Worm (Caenorhabditis elegans) whole organism, L1 larva: ENCODE data around the gene W06D11.1.

Source experiments
- C04F5.9 ChIP-seq: sonication (generic microtip); optimal IDR thresholded peaks from 2 replicates; lab custom pipeline; 2016; ENCODE audit warnings: missing genetic modification characterization, missing compliant biosample characterization
- F16B12.6 ChIP-seq: fragments of 150-350 bp; optimal IDR thresholded peaks from 2 replicates; lab custom pipeline; 2014; ENCODE audit warnings: missing biosample characterization, missing genetic modification characterization
- Y116A8C.19 ChIP-seq: sonication (generic microtip); optimal IDR thresholded peaks from 2 replicates; lab custom pipeline; 2016; ENCODE audit warnings: missing compliant biosample characterization, missing genetic modification characterization, borderline replicate concordance
- aha-1 ChIP-seq: fragments of 150-350 bp; optimal IDR thresholded peaks from 2 replicates; lab custom pipeline; 2014; ENCODE audit warnings: missing biosample characterization, missing genetic modification characterization
- alr-1 ChIP-seq: fragments of 200-800 bp; sonication (Bioruptor generic); optimal IDR thresholded peaks from 2 replicates; lab custom pipeline; 2018; ENCODE audit warnings: borderline replicate concordance, mild to moderate bottlenecking, missing genetic modification characterization, missing compliant biosample characterization
- ama-1 ChIP-seq: fragments of 150-350 bp; optimal IDR thresholded peaks from 2 replicates; lab custom pipeline; 2014
- ceh-82 ChIP-seq, 3 experiments: fragments of 150-350 bp in 1 of 3; sonication (generic microtip) in 2 of 3; optimal IDR thresholded peaks; 2 replicates each; lab custom pipeline; 2014 to 2017; ENCODE audit warnings: missing biosample characterization in 3 of 3, missing genetic modification characterization in 3 of 3
- ceh-88 ChIP-seq: fragments of 200-800 bp; sonication (Bioruptor generic); IDR thresholded peaks from 2 replicates; pipeline ENCODE4 v1.3.6; 2022; ENCODE audit warnings: missing genetic modification characterization, missing compliant biosample characterization
- dsc-1 ChIP-seq: sonication (generic microtip); optimal IDR thresholded peaks from 2 replicates; lab custom pipeline; 2016; ENCODE audit warnings: mild to moderate bottlenecking, missing genetic modification characterization, missing compliant biosample characterization
- egl-27 ChIP-seq, 2 experiments: fragments of 150-350 bp in 1 of 2; sonication (generic microtip); optimal IDR thresholded peaks; 3 replicates each; lab custom pipeline; 2017 to 2018; ENCODE audit warnings: missing biosample characterization in 2 of 2, missing genetic modification characterization in 2 of 2, missing genetic modification reagents in 2 of 2
- fkh-8 ChIP-seq: sonication (generic microtip); optimal IDR thresholded peaks from 2 replicates; lab custom pipeline; 2016; ENCODE audit warnings: mild to moderate bottlenecking, missing genetic modification characterization, missing compliant biosample characterization
- fos-1 ChIP-seq: fragments of 150-350 bp; optimal IDR thresholded peaks from 2 replicates; lab custom pipeline; 2014; ENCODE audit warnings: missing biosample characterization, missing genetic modification characterization
- hlh-17 ChIP-seq: fragments of 200-800 bp; sonication (Bioruptor generic); optimal IDR thresholded peaks from 2 replicates; lab custom pipeline; 2018; ENCODE audit warnings: missing genetic modification characterization, mild to moderate bottlenecking, missing compliant biosample characterization, moderate library complexity, borderline replicate concordance
- hlh-4 ChIP-seq: sonication (generic microtip); optimal IDR thresholded peaks from 2 replicates; lab custom pipeline; 2016; ENCODE audit warnings: mild to moderate bottlenecking, missing genetic modification characterization, missing compliant biosample characterization
- hpl-2 ChIP-seq: fragments of 150-350 bp; optimal IDR thresholded peaks from 2 replicates; lab custom pipeline; 2014; ENCODE audit warnings: missing biosample characterization, missing genetic modification reagents, missing genetic modification characterization
- irx-1 ChIP-seq: sonication (generic microtip); optimal IDR thresholded peaks from 2 replicates; lab custom pipeline; 2016; ENCODE audit warnings: missing genetic modification characterization, missing compliant biosample characterization
- jun-1 ChIP-seq: fragments of 150-350 bp; optimal IDR thresholded peaks from 2 replicates; lab custom pipeline; 2014; ENCODE audit warnings: missing biosample characterization, missing genetic modification reagents, missing genetic modification characterization
- lin-14 ChIP-seq: fragments of 200-800 bp; sonication (Bioruptor generic); optimal IDR thresholded peaks from 2 replicates; lab custom pipeline; 2018; ENCODE audit warnings: mild to moderate bottlenecking, missing genetic modification characterization, moderate library complexity, missing compliant biosample characterization
- lin-15B ChIP-seq: fragments of 150-350 bp; sonication (generic microtip); optimal IDR thresholded peaks from 3 replicates; lab custom pipeline; 2014; ENCODE audit warnings: missing biosample characterization, missing genetic modification characterization
- lin-39 ChIP-seq: fragments of 150-350 bp; optimal IDR thresholded peaks from 2 replicates; lab custom pipeline; 2014; ENCODE audit warnings: missing biosample characterization, missing genetic modification reagents, missing genetic modification characterization
- mdl-1 ChIP-seq, 2 experiments: fragments of 150-350 bp; optimal IDR thresholded peaks; 2 replicates each; lab custom pipeline; 2014 to 2017; ENCODE audit warnings: missing biosample characterization in 2 of 2, missing genetic modification characterization in 2 of 2, inconsistent platforms in 1 of 2
- mep-1 ChIP-seq: fragments of 150-350 bp; optimal IDR thresholded peaks from 2 replicates; lab custom pipeline; 2014; ENCODE audit warnings: missing biosample characterization, missing genetic modification characterization
- nhr-12 ChIP-seq: sonication (generic microtip); optimal IDR thresholded peaks from 2 replicates; lab custom pipeline; 2017; ENCODE audit warnings: missing biosample characterization, missing genetic modification characterization
- nhr-19 ChIP-seq: fragments of 200-800 bp; sonication (Bioruptor generic); conservative IDR thresholded peaks from 2 replicates; pipeline ENCODE4 v1.3.6; 2022; ENCODE audit warnings: missing genetic modification characterization, missing compliant biosample characterization
- nhr-237 ChIP-seq: fragments of 150-350 bp; optimal IDR thresholded peaks from 2 replicates; lab custom pipeline; 2014; ENCODE audit warnings: missing biosample characterization, missing genetic modification characterization
- nhr-71 ChIP-seq: sonication (generic microtip); optimal IDR thresholded peaks from 2 replicates; lab custom pipeline; 2016; ENCODE audit warnings: mild to moderate bottlenecking, missing genetic modification characterization, moderate library complexity, missing compliant biosample characterization
- nhr-77 ChIP-seq: fragments of 150-350 bp; optimal IDR thresholded peaks from 2 replicates; lab custom pipeline; 2014; ENCODE audit warnings: missing biosample characterization, missing genetic modification characterization
- nhr-84 ChIP-seq: sonication (generic microtip); optimal IDR thresholded peaks from 2 replicates; lab custom pipeline; 2017; ENCODE audit warnings: missing biosample characterization, missing genetic modification characterization
- pag-3 ChIP-seq: sonication (generic microtip); optimal IDR thresholded peaks from 2 replicates; lab custom pipeline; 2017; ENCODE audit warnings: missing genetic modification characterization, mild to moderate bottlenecking, missing compliant biosample characterization, antibody characterized with exemption, borderline replicate concordance; ENCODE audit not compliant: insufficient read depth
- rnt-1 ChIP-seq: sonication (generic microtip); optimal IDR thresholded peaks from 2 replicates; lab custom pipeline; 2016; ENCODE audit warnings: mild to moderate bottlenecking, missing genetic modification characterization, moderate library complexity, missing compliant biosample characterization
- skn-1 ChIP-seq: fragments of 150-350 bp; optimal IDR thresholded peaks from 2 replicates; lab custom pipeline; 2014; ENCODE audit warnings: missing biosample characterization, missing genetic modification characterization
- snu-23 ChIP-seq: sonication (generic microtip); optimal IDR thresholded peaks from 2 replicates; lab custom pipeline; 2016; ENCODE audit warnings: missing genetic modification characterization, missing compliant biosample characterization
- swsn-7 ChIP-seq: sonication (generic microtip); optimal IDR thresholded peaks from 2 replicates; lab custom pipeline; 2016; ENCODE audit warnings: missing genetic modification characterization, missing compliant biosample characterization
- unc-130 ChIP-seq: fragments of 150-350 bp; optimal IDR thresholded peaks from 2 replicates; lab custom pipeline; 2017; ENCODE audit warnings: missing biosample characterization, missing genetic modification characterization, inconsistent platforms
- unc-62 ChIP-seq: fragments of 150-350 bp; optimal IDR thresholded peaks from 2 replicates; lab custom pipeline; 2014; ENCODE audit warnings: missing biosample characterization, missing genetic modification reagents, missing genetic modification characterization
- unc-86 ChIP-seq: sonication (generic microtip); optimal IDR thresholded peaks from 2 replicates; lab custom pipeline; 2016; ENCODE audit warnings: missing genetic modification characterization, missing compliant biosample characterization
- unc-98 ChIP-seq: fragments of 200-800 bp; sonication (Bioruptor generic); IDR thresholded peaks from 2 replicates; pipeline ENCODE4 v1.3.6; 2022; ENCODE audit warnings: missing genetic modification characterization, missing compliant biosample characterization
- vab-15 ChIP-seq: sonication (generic microtip); optimal IDR thresholded peaks from 2 replicates; lab custom pipeline; 2017; ENCODE audit warnings: missing genotype, mild to moderate bottlenecking, missing genetic modification characterization, missing compliant biosample characterization
- xbp-1 ChIP-seq: sonication (generic microtip); optimal IDR thresholded peaks from 2 replicates; lab custom pipeline; 2016; ENCODE audit warnings: missing genetic modification characterization, missing compliant biosample characterization
- zip-4 ChIP-seq: fragments of 200-800 bp; sonication (Bioruptor generic); optimal IDR thresholded peaks from 2 replicates; lab custom pipeline; 2018; ENCODE audit warnings: mild to moderate bottlenecking, missing genetic modification characterization, moderate library complexity, missing compliant biosample characterization
- ztf-4 ChIP-seq: fragments of 150-350 bp; optimal IDR thresholded peaks from 2 replicates; lab custom pipeline; 2014; ENCODE audit warnings: missing biosample characterization, missing genetic modification characterization

The W06D11.1 gene

DNA sequence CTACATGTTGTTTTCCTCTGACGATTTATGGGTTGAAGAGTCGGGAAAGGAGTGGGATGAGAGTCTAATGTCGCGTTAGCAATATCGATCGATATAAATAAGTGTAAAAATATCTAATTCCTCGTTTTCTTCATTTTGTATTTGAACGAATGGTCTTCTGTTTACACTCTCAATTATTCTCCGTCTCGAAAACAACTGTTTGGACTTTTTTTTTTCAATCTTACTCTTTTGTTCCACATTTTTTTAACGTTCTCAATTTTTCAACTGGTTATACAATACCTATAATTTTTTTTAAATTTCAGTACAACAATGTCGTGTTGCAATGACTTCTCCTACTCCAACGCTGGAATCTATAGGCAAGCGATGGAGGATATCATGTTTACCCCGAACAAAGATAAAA is 27.0 kb downstream of the W06D11.1 start, which contains the start of gene F17A2.13:
Gene F17A2.13, plus strand, starts transcription at position 301 of the 400 bp plus-strand sequence.
- TF ChIP-seq zip-4 (GFP tag; lab: Kevin White, UChicago) (no peak), Y116A8C.19 (tag; lab: Kevin White, UChicago) (no peak), fos-1 (tag; lab: Kevin White, UChicago) (no peak), nhr-237 (tag; lab: Kevin White, UChicago) (no peak), lin-15B (no peak), hpl-2 (GFP tag; lab: Kevin White, UChicago) (no peak), skn-1 (no peak), unc-98 (no peak), ama-1 (lab: Kevin White, UChicago) (no peak)

DNA sequence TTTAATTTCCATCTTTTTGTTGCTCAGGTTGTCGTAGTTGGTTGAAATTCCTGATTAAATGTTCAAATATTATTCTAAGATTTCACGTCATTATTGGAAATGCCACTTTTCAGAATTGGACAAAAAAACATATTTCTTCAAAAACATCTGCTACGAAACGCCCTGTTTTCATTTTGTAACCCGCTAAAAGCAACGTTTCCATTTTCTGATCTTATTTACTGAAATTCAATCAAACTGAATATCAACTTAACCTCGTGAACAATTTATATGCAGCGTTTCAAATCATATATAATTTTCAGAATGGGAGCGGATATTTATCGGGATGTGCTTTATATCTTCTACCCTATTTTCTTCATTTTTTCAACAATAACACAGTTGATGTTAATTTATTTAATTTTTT is 29.1 kb downstream of the W06D11.1 start, which contains the start of gene srd-40:
Gene srd-40, plus strand, starts transcription at position 301 of the 400 bp plus-strand sequence.
- TF ChIP-seq fkh-8 (peak; percentile 44), aha-1 (tag; lab: Kevin White, UChicago) (no peak), hlh-4 (tag; lab: Kevin White, UChicago) (peak; percentile 19)

DNA sequence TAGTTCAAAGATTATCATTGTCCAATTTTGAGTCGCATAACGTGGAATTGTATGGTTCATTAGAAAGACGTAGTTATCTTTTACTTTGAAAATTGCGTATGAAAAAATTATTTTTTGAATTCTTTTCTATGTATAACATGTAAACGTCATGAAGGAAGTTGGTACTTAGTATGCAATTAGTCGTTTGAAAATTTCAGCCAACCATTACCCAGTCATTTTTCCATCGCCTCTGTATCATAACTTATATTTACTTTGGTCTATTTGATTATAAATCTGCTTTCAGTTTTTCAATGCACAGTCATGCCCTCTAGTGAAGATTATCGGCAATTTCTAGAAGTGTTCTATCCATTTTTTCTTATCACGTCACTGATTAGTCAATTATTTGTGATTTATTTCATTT is 32.1 kb downstream of the W06D11.1 start, which contains the start of gene srd-41:
Gene srd-41, plus strand, starts transcription at position 301 of the 400 bp plus-strand sequence.
- TF ChIP-seq dsc-1 (tag; lab: Kevin White, UChicago), result no peak
- TF ChIP-seq snu-23 (GFP tag; lab: Kevin White, UChicago), result no peak
- TF ChIP-seq egl-27 (tag; optimal IDR thresholded peaks at IDR 0.05; lab: Kevin White, UChicago), result no peak
- TF ChIP-seq jun-1 (tag; lab: Kevin White, UChicago), result no peak
- no peak for TF ChIP-seq lin-14 (GFP tag; lab: Kevin White, UChicago)
- TF ChIP-seq unc-62, result no peak
- TF ChIP-seq C04F5.9 (tag; lab: Kevin White, UChicago), result no peak
- no peak for TF ChIP-seq ceh-82 (tag; optimal IDR thresholded peaks at IDR 0.05; lab: Kevin White, UChicago)
- TF ChIP-seq hlh-17 (GFP tag; lab: Kevin White, UChicago), result no peak
- TF ChIP-seq lin-39, result no peak
- TF ChIP-seq nhr-84 (tag; lab: Kevin White, UChicago), result no peak
- no peak for TF ChIP-seq ceh-88 (GFP tag; lab: Robert Waterston, UW)
- no peak for TF ChIP-seq mep-1 (tag; lab: Kevin White, UChicago)

ce11 chrX:12328676-12329075 is 34.3 kb downstream of the W06D11.1 start, which contains the start of gene srd-45:
srd-45 (plus strand) TSS chrX:12328976.
- TF ChIP-seq nhr-12 (tag; lab: Kevin White, UChicago) (no peak), alr-1 (tag; lab: Kevin White, UChicago) (no peak), nhr-84 (tag; lab: Kevin White, UChicago) (no peak), rnt-1 (tag; lab: Kevin White, UChicago) (no peak), nhr-19 (no peak), fos-1 (tag; lab: Kevin White, UChicago) (no peak), F16B12.6 (tag; lab: Kevin White, UChicago) (no peak), mdl-1 (tag; optimal IDR thresholded peaks at IDR 0.05; lab: Kevin White, UChicago) (no peak), ztf-4 (no peak), unc-86 (tag; lab: Kevin White, UChicago) (no peak), pag-3 (tag; lab: Kevin White, UChicago) (no peak), unc-130 (tag; lab: Kevin White, UChicago) (no peak), nhr-71 (tag; lab: Kevin White, UChicago) (no peak), lin-39 (no peak), irx-1 (tag; lab: Kevin White, UChicago) (no peak), vab-15 (tag; lab: Kevin White, UChicago) (no peak), jun-1 (tag; lab: Kevin White, UChicago) (no peak), xbp-1 (tag; lab: Kevin White, UChicago) (no peak), nhr-77 (tag; lab: Kevin White, UChicago) (no peak), swsn-7 (tag; lab: Kevin White, UChicago) (no peak)
- TF ChIP-seq, all 84 proteins: peak for 0
